Fruit fly (Drosophila melanogaster): ENCODE results near the gene CG9368.

Gene CG9368

DNA sequence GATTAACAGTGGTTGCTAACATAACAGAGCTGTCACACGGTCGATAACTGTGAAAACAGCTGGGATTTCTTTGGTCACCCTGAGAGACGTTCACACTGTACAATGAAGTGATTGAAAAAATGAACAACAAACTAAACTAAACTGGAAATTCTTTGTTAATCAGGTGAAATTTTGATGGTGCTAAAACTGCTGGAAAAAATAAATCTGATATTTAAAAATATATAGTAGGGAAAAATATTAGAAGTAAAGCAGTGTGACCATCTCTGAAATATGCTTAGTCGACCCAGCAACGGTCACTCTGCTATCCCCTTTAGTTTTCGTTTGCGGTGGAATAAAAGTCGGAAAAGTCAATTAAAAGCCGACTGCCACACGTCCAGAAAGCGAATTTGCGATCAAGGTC, 15.5 kb upstream of the CG9368 start, which contains the start of the genes CG9231 and CG9330 (continued):
- TF ChIP-seq CG10979 (tag; optimal IDR thresholded peaks at IDR 0.05) (no peak), cwo (GFP tag; optimal IDR thresholded peaks at IDR 0.05) (no peak), CG16779 (GFP tag; IDR thresholded peaks at IDR 0.05) (no peak), CG8281 (tag; optimal IDR thresholded peaks at IDR 0.05) (no peak), CG11456 (GFP tag; IDR thresholded peaks at IDR 0.05) (no peak), CG6791 (GFP tag; IDR thresholded peaks at IDR 0.05; ENCODE audit: partially characterized antibody) (no peak), hbn (GFP tag; IDR thresholded peaks at IDR 0.05; ENCODE audit: partially characterized antibody) (no peak), Dip3 (GFP tag; optimal IDR thresholded peaks at IDR 0.05) (no peak), CG3838 (GFP tag; optimal IDR thresholded peaks at IDR 0.05) (no peak), CG4617 (GFP tag; optimal IDR thresholded peaks at IDR 0.05; ENCODE audit: borderline replicate concordance) (peak; percentile 85), CG11504 (tag; optimal IDR thresholded peaks at IDR 0.05) (peak; percentile 50), ash1 (GFP tag; optimal IDR thresholded peaks at IDR 0.05) (no peak), ATbp (GFP tag; optimal IDR thresholded peaks at IDR 0.05) (no peak), Fer2 (tag; optimal IDR thresholded peaks at IDR 0.05) (no peak), phol (tag; optimal IDR thresholded peaks at IDR 0.05) (peak; percentile 44), Ptx1 (GFP tag; IDR thresholded peaks at IDR 0.05) (peak; percentile 11; the same call in 1 of the 2 replicates), sr (GFP tag; IDR thresholded peaks at IDR 0.05) (no peak), ro (GFP tag; IDR thresholded peaks at IDR 0.05) (no peak), knrl (GFP tag; IDR thresholded peaks at IDR 0.05; ENCODE audit: partially characterized antibody) (0 out of 3 replicates have a peak, but pooled peaks have one; percentile 32), peb (GFP tag; IDR thresholded peaks at IDR 0.05) (no peak), B-H2 (GFP tag; optimal IDR thresholded peaks at IDR 0.05) (no peak), tio (GFP tag; optimal IDR thresholded peaks at IDR 0.05) (no peak), CG9215 (GFP tag; IDR thresholded peaks at IDR 0.05) (no peak), CoRest (tag; optimal IDR thresholded peaks at IDR 0.05) (peak; percentile 36), CG2889 (GFP tag; IDR thresholded peaks at IDR 0.05) (no peak), Aef1 (GFP tag; IDR thresholded peaks at IDR 0.05) (no peak), Dref (GFP tag; IDR thresholded peaks at IDR 0.05) (no peak), tx (GFP tag; optimal IDR thresholded peaks at IDR 0.05) (no peak), CG2712 (tag; optimal IDR thresholded peaks at IDR 0.05) (peak; percentile 52), zen2 (GFP tag; IDR thresholded peaks at IDR 0.05; ENCODE audit: partially characterized antibody) (no peak), CG7372 (GFP tag; IDR thresholded peaks at IDR 0.05) (no peak), mld (GFP tag; IDR thresholded peaks at IDR 0.05; ENCODE audit: partially characterized antibody) (no peak), Bdp1 (GFP tag; optimal IDR thresholded peaks at IDR 0.05) (no peak), ac (GFP tag; optimal IDR thresholded peaks at IDR 0.05) (no peak), abd-A (tag; optimal IDR thresholded peaks at IDR 0.05) (no peak), Dbx (GFP tag; IDR thresholded peaks at IDR 0.05) (no peak), CG3407 (GFP tag; optimal IDR thresholded peaks at IDR 0.05) (no peak), tin (GFP tag; optimal IDR thresholded peaks at IDR 0.05) (no peak), CG1603 (tag; optimal IDR thresholded peaks at IDR 0.05) (peak; percentile 52), CG7745 (tag; optimal IDR thresholded peaks at IDR 0.05) (no peak), sna (GFP tag; IDR thresholded peaks at IDR 0.05; ENCODE audit: partially characterized antibody) (no peak), Elba2 (GFP tag; optimal IDR thresholded peaks at IDR 0.05) (peak; percentile 45), Blimp-1 (GFP tag; optimal IDR thresholded peaks at IDR 0.05) (peak; percentile 5), CG3847 (GFP tag; IDR thresholded peaks at IDR 0.05) (peak; percentile 4; the same call in 1 of the 2 replicates), dpn (GFP tag; optimal IDR thresholded peaks at IDR 0.05) (peak; percentile 32 to 36), CG3726 (GFP tag; IDR thresholded peaks at IDR 0.05) (no peak), ind (GFP tag; optimal IDR thresholded peaks at IDR 0.05) (peak; percentile 23), Xrp1 (GFP tag; IDR thresholded peaks at IDR 0.05) (no peak), dmrt99B (tag; optimal IDR thresholded peaks at IDR 0.05) (no peak), nerfin-1 (tag; optimal IDR thresholded peaks at IDR 0.05) (peak; percentile 55), HLH3B (GFP tag; IDR thresholded peaks at IDR 0.05) (no peak)
